Fruit fly (Drosophila melanogaster): ENCODE results near the gene CG42724.

Gene CG42724

DNA sequence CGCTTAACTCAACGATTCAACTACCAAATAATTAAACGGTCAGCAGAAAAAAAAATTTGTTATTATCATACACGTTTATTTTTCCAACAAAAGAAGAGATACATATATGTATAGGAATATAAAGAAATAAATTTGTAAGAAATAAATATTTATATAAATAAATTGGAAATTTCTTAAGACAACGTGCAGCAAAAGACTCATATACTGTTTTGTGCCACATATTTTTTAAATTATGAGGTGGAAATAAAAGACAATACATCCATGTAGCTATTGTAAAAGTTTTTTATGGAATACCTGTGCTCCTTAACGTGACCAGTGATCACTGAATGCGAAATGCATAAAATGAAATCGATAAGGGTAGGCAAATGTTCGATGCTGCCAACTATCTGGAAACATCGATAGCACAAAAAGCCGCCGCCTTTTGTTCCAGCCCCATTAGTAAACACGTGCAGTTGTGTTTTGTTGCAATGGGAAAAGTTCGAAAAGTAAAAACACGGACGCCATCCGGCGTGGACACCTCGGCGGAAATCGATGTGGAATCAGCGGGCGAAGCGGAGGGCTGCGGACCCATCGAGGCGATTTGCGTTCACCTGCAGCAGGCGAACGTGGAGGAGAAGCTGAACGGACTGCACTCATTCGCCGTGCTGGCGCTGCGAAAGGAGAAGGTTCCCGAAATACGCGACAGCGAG is 606 bp upstream of the CG42724 start, which contains the start of gene CG10286:
TSS of gene CG10286 (plus strand) at position 416 of the 689 bp plus-strand sequence.
- TF ChIP-seq CG11504 (tag; optimal IDR thresholded peaks at IDR 0.05) (no peak), CG1832 (GFP tag; optimal IDR thresholded peaks at IDR 0.05) (no peak), pita (GFP tag; optimal IDR thresholded peaks at IDR 0.05) (no peak), Six4 (GFP tag; optimal IDR thresholded peaks at IDR 0.05) (peak; percentile 7), CG9609 (GFP tag; optimal IDR thresholded peaks at IDR 0.05) (no peak), HLH4C (GFP tag; IDR thresholded peaks at IDR 0.05; ENCODE audit: partially characterized antibody) (peak; percentile 70), NC2α (GFP tag; optimal IDR thresholded peaks at IDR 0.05) (no peak), tap (tag; optimal IDR thresholded peaks at IDR 0.05) (peak; percentile 61), tin (GFP tag; optimal IDR thresholded peaks at IDR 0.05) (no peak), CG7357 (GFP tag; IDR thresholded peaks at IDR 0.05) (0 out of 3 replicates have a peak, but pooled peaks have one; percentile 6), CG34224 (GFP tag; IDR thresholded peaks at IDR 0.05; ENCODE audit: partially characterized antibody) (peak; percentile 76), esg (GFP tag; conservative IDR thresholded peaks at IDR 0.05) (no peak), eve (GFP tag; optimal IDR thresholded peaks at IDR 0.05) (no peak), crc (GFP tag; optimal IDR thresholded peaks at IDR 0.05) (no peak), CG31365 (tag; optimal IDR thresholded peaks at IDR 0.05) (no peak), YL-1 (GFP tag; optimal IDR thresholded peaks at IDR 0.05) (peak; percentile 70), pum (GFP tag; optimal IDR thresholded peaks at IDR 0.05) (no peak), CG11085 (GFP tag; IDR thresholded peaks at IDR 0.05) (no peak), CrebB (tag; optimal IDR thresholded peaks at IDR 0.05) (no peak), Gsc (GFP tag; IDR thresholded peaks at IDR 0.05) (no peak), dimm (GFP tag; IDR thresholded peaks at IDR 0.05) (no peak), sd (tag; optimal IDR thresholded peaks at IDR 0.05) (no peak), CG7372 (GFP tag; IDR thresholded peaks at IDR 0.05) (no peak), CG11093 (GFP tag; IDR thresholded peaks at IDR 0.05) (no peak; the same call in 2 of the 3 replicates), trh (GFP tag; optimal IDR thresholded peaks at IDR 0.05) (no peak), CG17385 (GFP tag; optimal IDR thresholded peaks at IDR 0.05) (peak; percentile 37), aop (GFP tag; IDR thresholded peaks at IDR 0.05) (no peak), CG34376 (GFP tag; optimal IDR thresholded peaks at IDR 0.05) (no peak), CG15269 (tag; optimal IDR thresholded peaks at IDR 0.05) (no peak), CG13894 (tag; optimal IDR thresholded peaks at IDR 0.05) (no peak), trem (tag; optimal IDR thresholded peaks at IDR 0.05) (peak; percentile 87), CG32532 (GFP tag; IDR thresholded peaks at IDR 0.05) (peak; percentile 36), D (optimal IDR thresholded peaks at IDR 0.05) (no peak), D (GFP tag; optimal IDR thresholded peaks at IDR 0.05) (peak; percentile 32), CG6272 (GFP tag; IDR thresholded peaks at IDR 0.05) (peak; percentile 50; the same call in 1 of the 2 replicates), otp (GFP tag; IDR thresholded peaks at IDR 0.05) (no peak), dmrt99B (tag; optimal IDR thresholded peaks at IDR 0.05) (no peak), Max (GFP tag; optimal IDR thresholded peaks at IDR 0.05) (peak; percentile 91), gfzf (GFP tag; optimal IDR thresholded peaks at IDR 0.05) (peak; percentile 74), hth (optimal IDR thresholded peaks at IDR 0.05) (no peak), fu2 (GFP tag; optimal IDR thresholded peaks at IDR 0.05) (no peak), CG6683 (GFP tag; optimal IDR thresholded peaks at IDR 0.05) (no peak), Dek (tag; optimal IDR thresholded peaks at IDR 0.05) (peak; percentile 47), CG17361 (GFP tag; IDR thresholded peaks at IDR 0.05) (no peak; the same call in 1 of the 3 replicates), CG4328 (GFP tag; optimal IDR thresholded peaks at IDR 0.05) (no peak), gcm (GFP tag; optimal IDR thresholded peaks at IDR 0.05) (no peak), MESR4 (GFP tag; optimal IDR thresholded peaks at IDR 0.05) (peak; percentile 60), Ptx1 (GFP tag; IDR thresholded peaks at IDR 0.05) (0 out of 2 replicates have a peak, but pooled peaks have one; percentile 5), gsb (GFP tag; IDR thresholded peaks at IDR 0.05) (no peak), ro (GFP tag; IDR thresholded peaks at IDR 0.05) (no peak), CG42726 (GFP tag; IDR thresholded peaks at IDR 0.05; ENCODE audit: partially characterized antibody) (peak; percentile 65)
